Worm (Caenorhabditis elegans) whole organism, L2 larva: ENCODE results near the gene T08B6.9.

Experiments used
- F13H6.1 ChIP-seq: sonication (generic microtip); optimal IDR thresholded peaks from 2 replicates; lab custom pipeline; 2016; ENCODE audit warnings: missing genetic modification characterization, missing compliant biosample characterization
- R02D3.7 ChIP-seq: fragments of 150-350 bp; optimal IDR thresholded peaks from 2 replicates; lab custom pipeline; 2014; ENCODE audit warnings: missing biosample characterization, missing genetic modification characterization
- Y55F3AM.14 ChIP-seq: fragments of 200-800 bp; sonication (Bioruptor generic); optimal IDR thresholded peaks from 2 replicates; lab custom pipeline; 2018; ENCODE audit warnings: mild to moderate bottlenecking, missing genetic modification characterization, missing compliant biosample characterization
- ZK546.5 ChIP-seq: sonication (generic microtip); optimal IDR thresholded peaks from 2 replicates; lab custom pipeline; 2017; ENCODE audit warnings: missing biosample characterization, missing genetic modification characterization
- alr-1 ChIP-seq: fragments of 150-350 bp; optimal IDR thresholded peaks from 2 replicates; lab custom pipeline; 2014; ENCODE audit warnings: missing biosample characterization, missing genetic modification characterization
- ama-1 ChIP-seq: fragments of 150-350 bp; optimal IDR thresholded peaks from 2 replicates; lab custom pipeline; 2018; ENCODE audit warnings: inconsistent platforms
- blmp-1 ChIP-seq: sonication (generic microtip); optimal IDR thresholded peaks from 2 replicates; lab custom pipeline; 2017; ENCODE audit warnings: missing genetic modification characterization, mild to moderate bottlenecking, missing compliant biosample characterization, antibody characterized with exemption, moderate library complexity; ENCODE audit not compliant: insufficient read depth
- ceh-16 ChIP-seq: fragments of 150-350 bp; optimal IDR thresholded peaks from 2 replicates; lab custom pipeline; 2014; ENCODE audit warnings: missing biosample characterization, missing genetic modification characterization
- ceh-82 ChIP-seq: fragments of 150-350 bp; optimal IDR thresholded peaks from 2 replicates; lab custom pipeline; 2014; ENCODE audit warnings: missing biosample characterization, missing genetic modification characterization
- crh-2 ChIP-seq: sonication (generic microtip); optimal IDR thresholded peaks from 2 replicates; lab custom pipeline; 2017; ENCODE audit warnings: missing biosample characterization, missing genetic modification characterization
- dmd-4 ChIP-seq: sonication (generic microtip); optimal IDR thresholded peaks from 2 replicates; lab custom pipeline; 2017; ENCODE audit warnings: missing biosample characterization, missing genetic modification characterization
- egl-27 ChIP-seq: sonication (generic microtip); optimal IDR thresholded peaks from 3 replicates; lab custom pipeline; 2017; ENCODE audit warnings: missing biosample characterization, missing genetic modification reagents, missing genetic modification characterization
- elt-3 ChIP-seq: sonication (generic microtip); optimal IDR thresholded peaks from 2 replicates; lab custom pipeline; 2017; ENCODE audit warnings: missing biosample characterization, missing genetic modification characterization
- fos-1 ChIP-seq: fragments of 150-350 bp; optimal IDR thresholded peaks from 2 replicates; lab custom pipeline; 2014; ENCODE audit warnings: missing biosample characterization, missing genetic modification characterization
- gmeb-1 ChIP-seq: fragments of 150-350 bp; optimal IDR thresholded peaks from 2 replicates; lab custom pipeline; 2014; ENCODE audit warnings: missing biosample characterization, missing genetic modification characterization
- lin-11 ChIP-seq: fragments of 150-350 bp; sonication (generic microtip); optimal IDR thresholded peaks from 2 replicates; lab custom pipeline; 2014; ENCODE audit warnings: missing biosample characterization, missing genetic modification characterization, inconsistent platforms, mixed read lengths
- lin-13 ChIP-seq: fragments of 150-350 bp; optimal IDR thresholded peaks from 2 replicates; lab custom pipeline; 2014; ENCODE audit warnings: missing biosample characterization, missing genetic modification reagents, missing genetic modification characterization
- lin-39 ChIP-seq: fragments of 150-350 bp; optimal IDR thresholded peaks from 2 replicates; lab custom pipeline; 2014; ENCODE audit warnings: missing biosample characterization, missing genetic modification reagents, missing genetic modification characterization
- lsy-2 ChIP-seq, 2 experiments: fragments of 150-350 bp in 1 of 2; sonication (generic microtip) in 1 of 2; optimal IDR thresholded peaks; 2 replicates each; lab custom pipeline; 2014 to 2017; ENCODE audit warnings: missing biosample characterization in 2 of 2, missing genetic modification characterization in 2 of 2
- mab-5 ChIP-seq: fragments of 150-350 bp; optimal IDR thresholded peaks from 2 replicates; lab custom pipeline; 2014; ENCODE audit warnings: missing biosample characterization, missing genetic modification characterization
- mdl-1 ChIP-seq, 2 experiments: fragments of 150-350 bp in 1 of 2; sonication (generic microtip) in 1 of 2; optimal IDR thresholded peaks; 2 replicates each; lab custom pipeline; 2017; ENCODE audit warnings: missing biosample characterization in 2 of 2, missing genetic modification characterization in 2 of 2
- nhr-11 ChIP-seq: fragments of 150-350 bp; optimal IDR thresholded peaks from 2 replicates; lab custom pipeline; 2014; ENCODE audit warnings: missing biosample characterization, missing genetic modification characterization
- nhr-12 ChIP-seq: fragments of 150-350 bp; optimal IDR thresholded peaks from 2 replicates; lab custom pipeline; 2014; ENCODE audit warnings: missing biosample characterization, missing genetic modification characterization
- nhr-129 ChIP-seq: fragments of 150-350 bp; optimal IDR thresholded peaks from 2 replicates; lab custom pipeline; 2014; ENCODE audit warnings: missing biosample characterization, missing genetic modification characterization
- nhr-21 ChIP-seq: fragments of 150-350 bp; optimal IDR thresholded peaks from 2 replicates; lab custom pipeline; 2014; ENCODE audit warnings: missing biosample characterization, missing genetic modification characterization
- nhr-23 ChIP-seq: fragments of 150-350 bp; optimal IDR thresholded peaks from 2 replicates; lab custom pipeline; 2014; ENCODE audit warnings: missing biosample characterization, missing genetic modification reagents, missing genetic modification characterization
- nhr-6 ChIP-seq: fragments of 150-350 bp; optimal IDR thresholded peaks from 2 replicates; lab custom pipeline; 2014; ENCODE audit warnings: missing biosample characterization, missing genetic modification characterization
- nhr-77 ChIP-seq: fragments of 150-350 bp; optimal IDR thresholded peaks from 2 replicates; lab custom pipeline; 2014; ENCODE audit warnings: missing biosample characterization, missing genetic modification characterization
- peb-1 ChIP-seq: fragments of 150-350 bp; optimal IDR thresholded peaks from 2 replicates; lab custom pipeline; 2014; ENCODE audit warnings: missing biosample characterization, missing genetic modification characterization
- sem-4 ChIP-seq: fragments of 150-350 bp; optimal IDR thresholded peaks from 2 replicates; lab custom pipeline; 2014; ENCODE audit warnings: missing biosample characterization, missing genetic modification reagents, missing genetic modification characterization
- skn-1 ChIP-seq: sonication (generic microtip); optimal IDR thresholded peaks from 2 replicates; lab custom pipeline; 2017; ENCODE audit warnings: missing biosample characterization, missing genetic modification characterization
- sma-3 ChIP-seq: sonication (generic microtip); optimal IDR thresholded peaks from 2 replicates; lab custom pipeline; 2016; ENCODE audit warnings: missing genetic modification reagents, missing genetic modification characterization, missing compliant biosample characterization
- sma-9 ChIP-seq, 2 experiments: fragments of 150-350 bp in 1 of 2; sonication (generic microtip) in 1 of 2; optimal IDR thresholded peaks; 2 replicates each; lab custom pipeline; 2014 to 2016; ENCODE audit warnings: missing genetic modification characterization in 2 of 2, mild to moderate bottlenecking in 1 of 2, missing biosample characterization in 1 of 2, missing compliant biosample characterization in 1 of 2, missing genetic modification reagents in 1 of 2, moderate library complexity in 1 of 2
- snpc-4 ChIP-seq: fragments of 150-350 bp; optimal IDR thresholded peaks from 2 replicates; lab custom pipeline; 2014; ENCODE audit warnings: missing biosample characterization, missing genetic modification characterization
- unc-55 ChIP-seq: fragments of 150-350 bp; sonication (generic microtip); optimal IDR thresholded peaks from 3 replicates; lab custom pipeline; 2014; ENCODE audit warnings: missing biosample characterization, missing genetic modification reagents, missing genetic modification characterization
- unc-62 ChIP-seq: fragments of 150-350 bp; optimal IDR thresholded peaks from 2 replicates; lab custom pipeline; 2014; ENCODE audit warnings: missing biosample characterization, missing genetic modification reagents, missing genetic modification characterization
- zag-1 ChIP-seq: fragments of 150-350 bp; optimal IDR thresholded peaks from 2 replicates; lab custom pipeline; 2014; ENCODE audit warnings: missing biosample characterization, missing genetic modification characterization
- ztf-4 ChIP-seq: fragments of 150-350 bp; optimal IDR thresholded peaks from 2 replicates; lab custom pipeline; 2014; ENCODE audit warnings: missing biosample characterization, missing genetic modification characterization

Gene T08B6.9

ce11 chrIV:4913090-4913489, 22.4 kb downstream of the T08B6.9 start, which contains the start of gene str-156:
Gene str-156 (plus strand): TSS chrIV:4913390.
- TF ChIP-seq F13H6.1 (no peak), nhr-129 (tag; lab: Kevin White, UChicago) (no peak), sma-3 (no peak), lsy-2 (tag; optimal IDR thresholded peaks at IDR 0.05; lab: Kevin White, UChicago) (no peak), lin-13 (no peak), egl-27 (no peak), lin-11 (tag; lab: Kevin White, UChicago) (no peak), snpc-4 (tag; lab: Kevin White, UChicago) (no peak), ama-1 (lab: Kevin White, UChicago) (no peak)

DNA sequence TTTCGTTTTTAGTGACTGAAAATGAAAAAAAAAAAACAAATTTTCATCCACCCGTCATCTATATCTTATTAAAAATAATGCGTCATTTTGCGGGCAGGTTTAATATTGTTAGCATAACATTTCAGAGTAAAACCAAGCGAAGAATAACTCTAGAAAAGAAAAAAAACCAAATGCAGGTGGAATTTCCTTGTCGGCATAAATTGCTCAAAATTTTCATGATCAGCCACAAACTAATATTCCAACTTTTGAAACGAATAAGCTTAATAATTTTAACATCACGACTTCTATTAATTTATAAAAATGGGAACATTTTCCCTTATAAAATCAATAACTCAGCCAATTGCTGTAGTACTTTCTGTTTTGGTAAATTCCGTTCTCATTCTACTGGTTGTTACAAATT, 25.0 kb downstream of the T08B6.9 start, which contains the start of gene str-155:
Gene str-155, plus strand, starts transcription at position 301 of the 400 bp plus-strand sequence.
- no peak for TF ChIP-seq fos-1
- no peak for TF ChIP-seq skn-1 (tag; lab: Kevin White, UChicago)
- no peak for TF ChIP-seq peb-1 (tag; lab: Kevin White, UChicago)
- TF ChIP-seq nhr-23 (tag; lab: Kevin White, UChicago) = no peak
- no peak for TF ChIP-seq sma-9 (GFP tag; optimal IDR thresholded peaks at IDR 0.05; lab: Kevin White, UChicago)
- no peak for TF ChIP-seq sma-9 (tag; optimal IDR thresholded peaks at IDR 0.05; lab: Kevin White, UChicago)
- no peak for TF ChIP-seq sma-3
- no peak for TF ChIP-seq unc-55 (GFP tag; lab: Kevin White, UChicago)
- TF ChIP-seq mab-5 = no peak
- TF ChIP-seq nhr-12 = no peak
- TF ChIP-seq dmd-4 = no peak
- TF ChIP-seq nhr-77 (tag; lab: Kevin White, UChicago) = no peak
- TF ChIP-seq lin-39 (tag; lab: Kevin White, UChicago) = no peak
- no peak for TF ChIP-seq mdl-1 (tag; optimal IDR thresholded peaks at IDR 0.05; lab: Kevin White, UChicago)
- no peak for TF ChIP-seq zag-1 (tag; lab: Kevin White, UChicago)
- TF ChIP-seq, all 48 proteins: peak for 0

ce11 chrIV:4917774-4918173, 27.1 kb downstream of the T08B6.9 start, which contains the start of gene str-158:
Gene str-158 (plus strand): TSS chrIV:4918074.
- TF ChIP-seq nhr-11 (no peak), nhr-77 (tag; lab: Kevin White, UChicago) (no peak), ZK546.5 (tag; lab: Kevin White, UChicago) (no peak), elt-3 (tag; lab: Kevin White, UChicago) (no peak), alr-1 (no peak), blmp-1 (tag; lab: Kevin White, UChicago) (no peak), nhr-129 (tag; lab: Kevin White, UChicago) (no peak), ceh-16 (no peak), lsy-2 (tag; optimal IDR thresholded peaks at IDR 0.05; lab: Kevin White, UChicago) (no peak), sma-3 (no peak), unc-62 (GFP tag; lab: Kevin White, UChicago) (no peak), Y55F3AM.14 (GFP tag; lab: Kevin White, UChicago) (no peak), gmeb-1 (tag; lab: Kevin White, UChicago) (no peak), fos-1 (no peak), mdl-1 (tag; optimal IDR thresholded peaks at IDR 0.05; lab: Kevin White, UChicago) (no peak), R02D3.7 (tag; lab: Kevin White, UChicago) (no peak), sem-4 (tag; lab: Kevin White, UChicago) (no peak)

DNA sequence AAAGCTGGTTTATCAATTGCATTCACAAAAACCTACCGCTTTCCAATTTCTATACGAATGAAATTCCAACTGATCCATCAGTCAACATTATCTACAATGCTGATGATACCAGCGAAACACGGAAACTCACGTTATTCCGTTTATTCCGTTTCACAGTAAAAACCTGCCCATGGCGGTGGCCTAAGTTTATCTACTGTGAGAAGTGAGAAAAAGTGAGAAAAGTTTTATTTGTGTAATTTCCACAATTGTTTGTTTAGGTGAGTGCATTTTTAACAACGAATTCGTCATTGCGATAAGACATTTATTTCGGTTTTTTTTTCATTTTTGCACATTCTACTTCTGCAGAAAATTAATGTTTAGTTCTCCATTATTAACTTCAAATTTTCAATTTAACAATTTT, 39.4 kb downstream of the T08B6.9 start, which contains the start of gene Y9C9A.8:
Gene Y9C9A.8, plus strand, starts transcription at position 301 of the 400 bp plus-strand sequence.
- TF ChIP-seq fos-1 (peak; percentile 13), ztf-4 (no peak)
- TF ChIP-seq, all 48 proteins: peak for 1

DNA sequence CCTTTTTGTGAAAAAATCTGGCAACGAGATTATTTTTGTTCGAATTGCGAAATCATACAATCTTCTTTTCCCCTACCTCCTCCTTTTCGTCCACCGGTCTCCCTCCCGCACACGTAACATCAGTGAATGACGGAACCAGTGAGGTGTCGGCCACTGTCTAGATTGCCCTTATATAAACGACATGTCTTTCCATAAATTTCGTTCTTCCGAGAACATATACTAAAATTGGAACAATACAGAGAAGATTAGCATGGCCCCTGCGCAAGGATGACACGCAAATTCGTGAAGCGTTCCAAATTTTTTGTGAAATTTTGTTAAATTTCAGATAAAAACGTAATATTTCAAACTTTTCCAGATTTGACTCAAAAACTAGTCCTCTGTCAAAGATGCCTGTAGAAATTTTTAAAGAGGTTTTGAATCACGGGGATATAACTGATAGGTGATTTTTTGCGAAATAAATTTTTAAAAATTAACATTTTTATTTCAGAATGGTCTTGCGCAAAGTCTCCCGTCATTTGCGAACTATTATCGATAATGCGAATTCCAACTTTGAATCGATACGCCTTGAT, 40.2 kb downstream of the T08B6.9 start:
- TF ChIP-seq snpc-4 (tag; lab: Kevin White, UChicago) = peak; percentile 92
- TF ChIP-seq ceh-82 = no peak
- TF ChIP-seq sma-3 = peak; percentile 67
- TF ChIP-seq unc-55 (GFP tag; lab: Kevin White, UChicago) = no peak
- TF ChIP-seq sma-9 (GFP tag; optimal IDR thresholded peaks at IDR 0.05; lab: Kevin White, UChicago) = peak; percentile 8
- no peak for TF ChIP-seq sma-9 (tag; optimal IDR thresholded peaks at IDR 0.05; lab: Kevin White, UChicago)
- peak; percentile 19 for TF ChIP-seq crh-2 (tag; lab: Kevin White, UChicago)
- no peak for TF ChIP-seq mab-5
- TF ChIP-seq ceh-16 = no peak
- peak; percentile 24 for TF ChIP-seq nhr-21
- TF ChIP-seq gmeb-1 (tag; lab: Kevin White, UChicago) = peak; percentile 39
- TF ChIP-seq nhr-6 (tag; lab: Kevin White, UChicago) = no peak
